Fruit fly (Drosophila melanogaster): ENCODE results near the gene RhoGAPp190.

The RhoGAPp190 gene

DNA sequence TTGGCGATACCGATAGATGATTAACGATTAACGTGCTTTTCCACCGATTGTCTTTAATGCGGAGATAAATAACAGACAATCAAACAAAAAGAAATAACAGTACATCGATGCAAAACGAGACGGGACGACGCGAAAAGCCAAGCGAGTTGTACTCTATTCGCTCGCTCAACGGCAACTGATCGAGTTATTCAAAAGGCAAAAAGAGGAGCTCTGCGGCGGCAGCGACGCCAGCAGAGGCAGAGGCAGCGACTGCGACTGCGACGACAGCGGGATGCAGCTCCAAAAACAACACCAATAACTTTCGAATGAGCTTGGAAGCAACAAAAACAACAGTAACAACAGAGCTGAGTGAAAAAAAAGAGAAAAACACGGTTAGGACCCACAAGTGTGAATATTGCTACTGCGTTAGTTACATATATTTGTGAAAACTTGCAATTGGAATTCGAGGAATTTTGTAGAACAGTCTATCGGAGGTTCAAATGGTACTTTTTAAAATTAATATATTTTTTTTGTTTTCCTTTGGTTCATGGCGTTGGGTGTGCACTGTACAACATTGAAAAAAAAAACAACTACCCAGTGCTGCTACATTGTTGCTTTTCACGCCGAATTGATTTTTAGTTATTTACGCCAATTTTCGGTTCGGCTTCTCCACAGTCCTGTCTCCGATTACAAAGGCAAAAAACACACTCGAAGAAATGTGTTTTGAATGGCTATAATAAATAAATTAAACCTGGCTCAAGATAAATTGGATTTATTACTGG lies 30.6 kb upstream of the RhoGAPp190 start:
- TF ChIP-seq CG11617 (GFP tag; optimal IDR thresholded peaks at IDR 0.05): no peak
- TF ChIP-seq bab1 (GFP tag; optimal IDR thresholded peaks at IDR 0.05): peak; percentile 30
- no peak for TF ChIP-seq CG1620 (GFP tag; optimal IDR thresholded peaks at IDR 0.05)
- no peak for TF ChIP-seq cnc (optimal IDR thresholded peaks at IDR 0.05)
- peak; percentile 23 for TF ChIP-seq tj (GFP tag; optimal IDR thresholded peaks at IDR 0.05)
- no peak for TF ChIP-seq cic (GFP tag; optimal IDR thresholded peaks at IDR 0.05)
- no peak for TF ChIP-seq CG7045 (GFP tag; optimal IDR thresholded peaks at IDR 0.05)
- peak; percentile 16 for TF ChIP-seq CG14711 (tag; optimal IDR thresholded peaks at IDR 0.05)
- TF ChIP-seq Hr96 (GFP tag; optimal IDR thresholded peaks at IDR 0.05): no peak
- no peak for TF ChIP-seq Crg-1 (GFP tag; optimal IDR thresholded peaks at IDR 0.05)
- TF ChIP-seq CG5204 (GFP tag; optimal IDR thresholded peaks at IDR 0.05): peak; percentile 29
- TF ChIP-seq toe (GFP tag; optimal IDR thresholded peaks at IDR 0.05): no peak
- TF ChIP-seq ovo (GFP tag; optimal IDR thresholded peaks at IDR 0.05): peak; percentile 21
- TF ChIP-seq Mnt (GFP tag; optimal IDR thresholded peaks at IDR 0.05): no peak

DNA sequence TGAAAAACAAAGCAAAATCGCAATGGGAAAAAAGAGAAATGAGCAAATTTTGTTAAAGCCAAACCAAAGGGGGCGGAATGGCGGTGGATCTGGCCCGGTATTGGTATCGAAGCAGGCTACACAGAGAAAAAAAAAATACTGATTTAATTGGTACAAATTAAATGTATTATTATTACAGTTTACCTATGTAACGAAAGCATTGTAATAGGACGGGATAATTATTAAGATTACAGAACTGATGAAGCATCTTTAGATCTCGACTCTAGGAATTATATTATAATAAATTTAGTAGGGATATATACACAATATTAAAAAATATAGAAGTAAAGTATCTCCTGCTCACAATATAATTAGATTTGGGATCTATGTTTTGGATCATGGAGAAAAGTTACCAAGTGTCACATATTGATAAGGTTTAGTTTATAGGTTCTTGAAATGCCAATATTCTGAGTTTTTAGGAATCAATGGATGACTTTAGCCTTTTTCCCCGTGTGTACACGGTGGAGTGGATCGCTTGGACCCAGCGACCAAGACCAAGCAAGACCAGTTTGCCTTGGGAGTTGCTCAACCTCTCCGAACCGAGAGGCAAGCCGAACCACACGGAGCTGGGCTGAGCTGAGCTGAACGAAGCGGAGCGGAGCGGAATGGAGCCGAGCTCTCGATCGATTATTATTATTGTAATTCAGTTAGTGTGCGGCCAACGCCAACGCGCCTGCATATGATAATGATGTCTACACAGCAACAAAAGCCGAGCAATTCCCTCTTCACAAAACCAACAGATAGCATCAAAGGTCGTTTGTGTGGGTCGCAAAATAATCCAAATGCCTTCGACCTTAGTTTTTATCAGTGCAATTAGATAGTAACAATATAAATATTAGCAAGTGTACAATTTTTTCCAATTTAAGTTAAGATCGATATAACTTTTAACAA lies 27.5 kb upstream of the RhoGAPp190 start:
- TF ChIP-seq CG33017 (tag; optimal IDR thresholded peaks at IDR 0.05): no peak
- no peak for TF ChIP-seq Mnt (GFP tag; optimal IDR thresholded peaks at IDR 0.05)
- TF ChIP-seq toe (GFP tag; optimal IDR thresholded peaks at IDR 0.05): no peak

DNA sequence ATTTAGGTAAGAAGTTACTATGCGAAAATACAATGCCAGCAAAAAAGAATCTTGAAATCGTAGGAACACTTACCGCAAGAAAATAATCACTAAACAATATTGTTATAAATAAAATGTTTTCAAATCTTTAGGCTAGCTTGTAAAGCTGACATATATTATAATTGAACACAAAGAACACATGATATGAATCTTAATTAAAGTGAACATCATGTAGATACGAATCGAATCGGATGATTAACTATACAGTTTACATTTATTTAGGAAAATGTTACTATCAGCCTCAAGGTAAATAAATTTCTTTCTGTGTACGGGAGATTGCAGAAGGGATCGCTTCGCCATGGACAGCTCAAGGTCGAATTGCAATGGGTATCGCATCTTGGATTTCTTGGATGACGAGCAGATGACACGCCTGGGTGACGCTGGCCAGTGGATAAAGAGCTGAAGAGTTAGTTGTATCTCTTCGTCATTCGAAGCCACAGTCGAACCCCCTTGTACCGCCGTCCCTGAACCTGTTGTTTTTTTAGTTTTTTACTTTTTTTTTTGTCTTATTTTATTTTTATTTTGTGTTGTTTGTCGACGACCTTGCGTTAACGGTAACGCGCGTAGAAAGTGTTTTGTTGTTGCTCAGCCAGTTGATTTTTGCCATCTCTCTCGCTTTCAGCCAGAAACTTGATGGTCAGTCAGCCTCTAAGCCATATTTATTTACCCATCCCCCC lies 25.7 kb upstream of the RhoGAPp190 start:
- TF ChIP-seq ovo (GFP tag; optimal IDR thresholded peaks at IDR 0.05): no peak
- TF ChIP-seq CG14711 (tag; optimal IDR thresholded peaks at IDR 0.05): no peak
- TF ChIP-seq pad (GFP tag; optimal IDR thresholded peaks at IDR 0.05): no peak
- no peak for TF ChIP-seq toe (GFP tag; optimal IDR thresholded peaks at IDR 0.05)
- no peak for TF ChIP-seq CG7101 (tag; optimal IDR thresholded peaks at IDR 0.05)

DNA sequence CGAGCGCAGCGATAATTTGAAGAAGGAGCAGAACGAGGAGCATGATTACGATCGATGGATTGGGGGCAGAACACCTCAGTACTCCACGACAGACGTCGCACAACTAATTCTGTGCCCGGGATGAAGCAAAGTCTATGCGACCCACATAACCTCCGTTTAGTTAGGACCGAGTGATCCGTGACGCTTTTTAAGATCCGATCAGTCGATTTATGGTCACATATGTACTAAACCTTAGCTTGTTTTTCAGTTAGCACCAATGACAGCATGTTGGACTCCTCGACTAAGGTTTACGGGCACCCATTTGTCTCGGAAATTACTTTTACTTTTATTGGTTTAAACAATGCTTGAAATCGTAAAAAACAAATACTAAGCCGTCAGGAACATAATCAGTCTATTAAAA lies 19.4 kb upstream of the RhoGAPp190 start, which contains the start of gene CG12990:
Gene CG12990, minus strand, starts transcription at position 101 of the 400 bp plus-strand sequence.
- TF ChIP-seq CG12768 (GFP tag; optimal IDR thresholded peaks at IDR 0.05): no peak
- no peak for TF ChIP-seq tj (GFP tag; optimal IDR thresholded peaks at IDR 0.05)
- no peak for TF ChIP-seq CG7101 (tag; optimal IDR thresholded peaks at IDR 0.05)
- TF ChIP-seq kay (GFP tag; ENCODE audit: borderline replicate concordance): no peak
- no peak for TF ChIP-seq CG11617 (GFP tag; optimal IDR thresholded peaks at IDR 0.05)

DNA sequence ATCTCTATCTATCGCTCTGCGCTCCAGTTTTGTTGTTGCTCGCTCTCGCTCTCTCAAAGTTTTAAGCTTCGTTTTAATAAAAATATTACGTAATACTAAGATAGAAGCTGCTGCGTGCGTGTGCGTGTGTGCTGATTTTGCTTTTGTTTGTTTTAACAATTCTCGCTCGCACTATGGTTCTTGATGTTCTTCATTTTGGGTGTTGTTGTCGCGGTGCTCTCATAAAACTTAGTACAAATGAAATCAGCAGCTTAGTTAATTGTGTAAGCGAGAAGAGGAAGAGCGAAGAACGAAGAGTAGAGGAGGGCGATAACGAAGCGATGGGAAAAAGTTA lies 6.7 kb upstream of the RhoGAPp190 start:
- TF ChIP-seq CG12768 (GFP tag; optimal IDR thresholded peaks at IDR 0.05) (no peak), cic (GFP tag; optimal IDR thresholded peaks at IDR 0.05) (no peak), CG7101 (tag; optimal IDR thresholded peaks at IDR 0.05) (no peak), bab1 (GFP tag; optimal IDR thresholded peaks at IDR 0.05) (no peak), tj (GFP tag; optimal IDR thresholded peaks at IDR 0.05) (no peak), Hr96 (GFP tag; optimal IDR thresholded peaks at IDR 0.05) (no peak), Clk (GFP tag; optimal IDR thresholded peaks at IDR 0.05) (no peak), Crg-1 (GFP tag; optimal IDR thresholded peaks at IDR 0.05) (no peak), ovo (GFP tag; optimal IDR thresholded peaks at IDR 0.05) (no peak), toe (GFP tag; optimal IDR thresholded peaks at IDR 0.05) (no peak), Mnt (GFP tag; optimal IDR thresholded peaks at IDR 0.05) (no peak), CG1620 (GFP tag; optimal IDR thresholded peaks at IDR 0.05) (no peak)

DNA sequence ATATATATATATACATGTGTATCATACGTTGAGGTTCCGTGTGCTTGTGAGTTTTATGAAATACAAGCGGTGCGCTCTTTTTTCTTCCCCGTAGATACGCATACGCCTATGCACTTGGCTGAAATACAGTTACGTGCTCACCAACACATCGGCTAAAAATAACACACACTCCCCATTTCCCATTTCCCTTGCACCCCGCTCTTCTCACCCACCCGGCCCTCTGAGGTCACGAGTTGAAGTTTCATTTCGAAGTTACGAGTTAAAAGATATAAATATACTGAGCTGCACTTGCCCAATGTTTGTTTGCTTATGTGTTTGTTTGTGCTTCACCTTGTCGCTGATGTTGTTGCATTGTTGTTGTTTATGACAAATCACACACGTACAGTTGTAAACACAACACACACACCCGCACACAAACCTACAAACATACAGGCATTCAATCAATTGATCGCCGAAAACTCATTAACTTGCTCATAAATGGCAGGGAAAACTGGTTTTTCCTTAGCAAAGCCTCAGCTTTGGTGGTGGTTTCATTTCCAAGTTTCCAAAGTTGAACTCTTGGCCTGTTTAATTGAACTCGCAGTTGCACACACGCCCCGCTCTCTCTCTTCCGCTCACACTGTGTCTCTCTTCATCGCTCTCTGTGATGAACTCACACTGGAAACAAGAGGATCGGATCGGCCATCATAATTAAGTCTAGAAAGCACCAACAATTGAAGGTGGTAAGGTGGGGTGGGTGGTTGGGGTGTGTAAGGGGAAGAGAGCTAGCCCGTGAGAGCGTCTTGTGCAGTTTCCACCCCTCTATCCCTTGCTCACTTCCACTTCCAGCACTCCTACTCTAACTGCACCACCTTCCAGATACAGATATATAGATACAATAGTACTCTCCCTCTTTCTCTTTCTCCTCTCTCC lies 6.1 kb upstream of the RhoGAPp190 start:
- no peak for TF ChIP-seq kay (GFP tag; ENCODE audit: borderline replicate concordance)
- no peak for TF ChIP-seq cnc (optimal IDR thresholded peaks at IDR 0.05)
- TF ChIP-seq CG14711 (tag; optimal IDR thresholded peaks at IDR 0.05): no peak
- TF ChIP-seq CG33017 (tag; optimal IDR thresholded peaks at IDR 0.05): no peak
- TF ChIP-seq CG7101 (tag; optimal IDR thresholded peaks at IDR 0.05): no peak
- no peak for TF ChIP-seq Mnt (GFP tag; optimal IDR thresholded peaks at IDR 0.05)
